Fruit fly (Drosophila melanogaster) whole organism, wandering third instar larva: ENCODE measurements around the gene CG7650.

Experiments used
- Abd-B ChIP-seq: fragments of >200 bp; optimal IDR thresholded peaks from 2 replicates; lab custom pipeline; 2017; ENCODE audit warnings: missing biosample characterization, missing genetic modification characterization
- CG32264 ChIP-seq: fragments of 200-800 bp; sonication (Bioruptor generic); optimal IDR thresholded peaks from 2 replicates; lab custom pipeline; 2016; ENCODE audit warnings: missing biosample characterization, missing genetic modification characterization
- CG9705 ChIP-seq: fragments of 200-800 bp; sonication (Bioruptor generic); optimal IDR thresholded peaks from 2 replicates; lab custom pipeline; 2018; ENCODE audit warnings: missing biosample characterization, mild to moderate bottlenecking, missing genetic modification characterization
- CrebA ChIP-seq: fragments of 200-800 bp; sonication (Bioruptor generic); optimal IDR thresholded peaks from 2 replicates; lab custom pipeline; 2016; ENCODE audit warnings: missing biosample characterization, mild to moderate bottlenecking, missing genetic modification characterization, borderline replicate concordance
- Dfd ChIP-seq: fragments of >200 bp; optimal IDR thresholded peaks from 2 replicates; lab custom pipeline; 2017; ENCODE audit warnings: missing biosample characterization, missing genetic modification characterization
- Dif ChIP-seq: fragments of 200-275, 200-300 bp; sonication (Bioruptor generic); optimal IDR thresholded peaks from 2 replicates; lab custom pipeline; 2018; ENCODE audit warnings: missing biosample characterization, missing genetic modification characterization; ENCODE audit not compliant: partially characterized antibody
- GATAd ChIP-seq: sonication (Bioruptor generic); optimal IDR thresholded peaks from 2 replicates; lab custom pipeline; 2016; ENCODE audit warnings: missing biosample characterization, missing genetic modification characterization
- HLH106 ChIP-seq: fragments of 200-800 bp; optimal IDR thresholded peaks from 3 replicates; lab custom pipeline; 2019; ENCODE audit warnings: missing biosample characterization, mild to moderate bottlenecking, missing genetic modification characterization, moderate library complexity
- Hnf4 ChIP-seq: fragments of 200-800 bp; sonication (Bioruptor generic); optimal IDR thresholded peaks from 2 replicates; lab custom pipeline; 2016; ENCODE audit warnings: missing biosample characterization, mild to moderate bottlenecking, missing genetic modification characterization
- Hr78 ChIP-seq: fragments of >200 bp; optimal IDR thresholded peaks from 2 replicates; lab custom pipeline; 2017; ENCODE audit warnings: missing biosample characterization, missing genetic modification characterization
- Hr83 ChIP-seq: fragments of 200-300 bp; sonication (Bioruptor generic); optimal IDR thresholded peaks from 2 replicates; lab custom pipeline; 2016; ENCODE audit warnings: missing biosample characterization, mild to moderate bottlenecking, missing genetic modification characterization, moderate library complexity; ENCODE audit not compliant: poor library complexity, severe bottlenecking
- Jra ChIP-seq: sonication (Bioruptor generic); optimal IDR thresholded peaks from 2 replicates; lab custom pipeline; 2016; ENCODE audit warnings: missing biosample characterization, missing genetic modification characterization
- Mio ChIP-seq: sonication (Bioruptor generic); optimal IDR thresholded peaks from 2 replicates; lab custom pipeline; 2016; ENCODE audit warnings: missing biosample characterization, missing genetic modification characterization
- Myc ChIP-seq: fragments of >200 bp; optimal IDR thresholded peaks from 2 replicates; lab custom pipeline; 2017
- N ChIP-seq: fragments of >200 bp; optimal IDR thresholded peaks from 2 replicates; lab custom pipeline; 2018; ENCODE audit warnings: missing biosample characterization, missing external identifiers, missing genetic modification characterization
- OdsH ChIP-seq: fragments of 200-800 bp; sonication (Bioruptor generic); optimal IDR thresholded peaks from 2 replicates; lab custom pipeline; 2016; ENCODE audit warnings: missing biosample characterization, mild to moderate bottlenecking, missing genetic modification characterization
- Rel ChIP-seq, 2 experiments: fragments of 200-800 bp; sonication (Bioruptor generic) in 1 of 2; optimal IDR thresholded peaks; 2 replicates in 1 of 2; 3 replicates in 1 of 2; lab custom pipeline; 2016 to 2019; ENCODE audit warnings: mild to moderate bottlenecking in 2 of 2, missing biosample characterization in 2 of 2, missing genetic modification characterization in 2 of 2, moderate library complexity in 1 of 2
- Sp1 ChIP-seq: fragments of 200-800 bp; sonication (Bioruptor generic); optimal IDR thresholded peaks from 3 replicates; lab custom pipeline; 2019; ENCODE audit warnings: missing biosample characterization, mild to moderate bottlenecking, missing genetic modification characterization, moderate library complexity
- Vsx2 ChIP-seq: fragments of 200-300, 225-300 bp; sonication (Bioruptor generic); optimal IDR thresholded peaks from 2 replicates; lab custom pipeline; 2018; ENCODE audit warnings: missing biosample characterization, missing genetic modification characterization; ENCODE audit not compliant: partially characterized antibody
- br ChIP-seq: fragments of 200-800 bp; sonication (Bioruptor generic); optimal IDR thresholded peaks from 2 replicates; lab custom pipeline; 2016; ENCODE audit warnings: missing biosample characterization, missing genetic modification characterization
- brk ChIP-seq: fragments of 200-800 bp; sonication (Bioruptor generic); optimal IDR thresholded peaks from 2 replicates; lab custom pipeline; 2016; ENCODE audit warnings: missing biosample characterization, mild to moderate bottlenecking, missing genetic modification characterization
- dl ChIP-seq, 2 experiments: fragments of 175-275, 200-275 bp in 1 of 2; fragments of 200-275 bp in 1 of 2; sonication (Bioruptor generic); optimal IDR thresholded peaks; lab custom pipeline; 2018; ENCODE audit warnings: mild to moderate bottlenecking in 2 of 2, missing biosample characterization in 2 of 2, missing genetic modification characterization in 2 of 2, moderate library complexity in 2 of 2; ENCODE audit not compliant: partially characterized antibody in 2 of 2, insufficient read depth in 1 of 2
- dmrt93B ChIP-seq: fragments of 200-800 bp; sonication (Bioruptor generic); optimal IDR thresholded peaks from 2 replicates; lab custom pipeline; 2018; ENCODE audit warnings: missing biosample characterization, mild to moderate bottlenecking, missing genetic modification characterization
- dsf ChIP-seq: sonication (Bioruptor generic); optimal IDR thresholded peaks from 2 replicates; lab custom pipeline; 2016; ENCODE audit warnings: missing biosample characterization, missing genetic modification characterization, borderline replicate concordance
- ey ChIP-seq: fragments of 200-800 bp; sonication (Bioruptor generic); optimal IDR thresholded peaks from 2 replicates; lab custom pipeline; 2016; ENCODE audit warnings: missing biosample characterization, missing genetic modification characterization
- foxo ChIP-seq, 2 experiments: fragments of 200-800 bp; sonication (Bioruptor generic); optimal IDR thresholded peaks; 2 replicates in 1 of 2; 3 replicates in 1 of 2; lab custom pipeline; 2016 to 2017; ENCODE audit warnings: missing biosample characterization in 2 of 2, missing genetic modification characterization in 2 of 2
- fru ChIP-seq: fragments of 200-800 bp; sonication (Bioruptor generic); optimal IDR thresholded peaks from 3 replicates; lab custom pipeline; 2016; ENCODE audit warnings: missing biosample characterization, mild to moderate bottlenecking, missing genetic modification characterization
- h ChIP-seq: fragments of 200-800 bp; sonication (Bioruptor generic); optimal IDR thresholded peaks from 3 replicates; lab custom pipeline; 2016; ENCODE audit warnings: missing biosample characterization, mild to moderate bottlenecking, missing genetic modification characterization
- jim ChIP-seq: fragments of 175-275, 200-325 bp; sonication (Bioruptor generic); optimal IDR thresholded peaks from 2 replicates; lab custom pipeline; 2016; ENCODE audit warnings: missing biosample characterization, mild to moderate bottlenecking, missing genetic modification characterization
- lola ChIP-seq: fragments of >200 bp; optimal IDR thresholded peaks from 2 replicates; lab custom pipeline; 2017; ENCODE audit warnings: missing biosample characterization, missing genetic modification characterization
- pan ChIP-seq: fragments of >200 bp; optimal IDR thresholded peaks from 2 replicates; lab custom pipeline; 2017
- psq ChIP-seq: fragments of 200-800 bp; sonication (Bioruptor generic); optimal IDR thresholded peaks from 3 replicates; lab custom pipeline; 2017; ENCODE audit warnings: missing biosample characterization, mild to moderate bottlenecking, missing genetic modification characterization, moderate library complexity
- rgr ChIP-seq: fragments of 200-800 bp; sonication (Bioruptor generic); optimal IDR thresholded peaks from 3 replicates; lab custom pipeline; 2016; ENCODE audit warnings: missing biosample characterization, mild to moderate bottlenecking, missing genetic modification characterization
- sage ChIP-seq: fragments of 200-800 bp; sonication (Bioruptor generic); optimal IDR thresholded peaks from 2 replicates; lab custom pipeline; 2016; ENCODE audit warnings: missing biosample characterization, mild to moderate bottlenecking, missing genetic modification characterization
- sv ChIP-seq: fragments of 200-800 bp; sonication (Bioruptor generic); optimal IDR thresholded peaks from 3 replicates; lab custom pipeline; 2016; ENCODE audit warnings: missing biosample characterization, missing genetic modification characterization
- tai ChIP-seq: sonication (Bioruptor generic); optimal IDR thresholded peaks from 2 replicates; lab custom pipeline; 2016; ENCODE audit warnings: missing biosample characterization, missing genetic modification characterization
- usp ChIP-seq: fragments of >200 bp; optimal IDR thresholded peaks from 2 replicates; lab custom pipeline; 2017; ENCODE audit warnings: missing biosample characterization, missing genetic modification characterization
- woc ChIP-seq: sonication (Bioruptor generic); optimal IDR thresholded peaks from 2 replicates; lab custom pipeline; 2016; ENCODE audit warnings: missing biosample characterization, mild to moderate bottlenecking, missing genetic modification characterization

The CG7650 gene

dm6 chr3L:15641590-15642019, 31.4 kb upstream of the CG7650 start (continued):
- no peak for TF ChIP-seq OdsH
- TF ChIP-seq GATAd (GFP tag; lab: Kevin White, UChicago) = no peak
- peak; percentile 20 for TF ChIP-seq br (GFP tag; lab: Kevin White, UChicago)
- TF ChIP-seq rgr (GFP tag; lab: Kevin White, UChicago) = no peak
- TF ChIP-seq Rel (GFP tag; optimal IDR thresholded peaks at IDR 0.05; lab: Kevin White, UChicago) = no peak
- TF ChIP-seq Rel (tag; optimal IDR thresholded peaks at IDR 0.05; lab: Kevin White, UChicago) = no peak
- no peak for TF ChIP-seq Mio (GFP tag; lab: Kevin White, UChicago)
- TF ChIP-seq, all 38 proteins: peak for 6

dm6 chr3L:15639978-15640377, 29.8 kb upstream of the CG7650 start:
- no peak for TF ChIP-seq Abd-B (GFP tag; lab: Kevin White, UChicago)
- TF ChIP-seq, all 38 proteins: peak for 0

- TF ChIP-seq Hr83 (GFP tag; lab: Kevin White, UChicago) = no peak
- no peak for TF ChIP-seq N
- TF ChIP-seq Hnf4 (GFP tag; lab: Kevin White, UChicago) = no peak
- TF ChIP-seq rgr (GFP tag; lab: Kevin White, UChicago) = no peak
- no peak for TF ChIP-seq dmrt93B (GFP tag; lab: Kevin White, UChicago)
- no peak for TF ChIP-seq GATAd (GFP tag; lab: Kevin White, UChicago)
- no peak for TF ChIP-seq sage (GFP tag; lab: Kevin White, UChicago)
- TF ChIP-seq fru (GFP tag; lab: Kevin White, UChicago) = no peak
- no peak for TF ChIP-seq lola
- no peak for TF ChIP-seq woc (GFP tag; lab: Kevin White, UChicago)
Observed at dm6 chr3L:15638524-15638923, 28.3 kb upstream of the CG7650 start.

DNA sequence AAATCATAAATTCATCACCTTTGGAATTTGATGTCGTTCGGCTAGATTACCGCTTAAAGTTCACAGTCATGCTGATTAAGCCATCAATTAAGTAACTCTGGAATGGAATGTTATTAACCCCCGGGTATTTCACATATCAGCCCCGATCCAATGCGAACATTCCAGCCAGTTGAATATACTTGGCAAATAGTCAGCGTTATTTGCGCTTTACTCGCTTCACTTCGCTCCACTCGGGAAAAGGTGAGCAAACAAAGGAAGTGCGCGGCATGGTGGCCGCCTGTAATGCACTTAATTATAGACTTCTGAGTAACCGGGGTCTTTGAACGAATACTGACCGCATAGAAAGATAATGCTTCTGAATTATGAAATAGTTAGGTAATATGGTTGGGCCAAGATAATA, 27.4 kb upstream of the CG7650 start:
- TF ChIP-seq N = no peak
- TF ChIP-seq dl (GFP tag; optimal IDR thresholded peaks at IDR 0.05; lab: Kevin White, UChicago; ENCODE audit: insufficient read depth in 1 of 2, partially characterized antibody in 2 of 2) = no peak
- TF ChIP-seq woc (GFP tag; lab: Kevin White, UChicago) = no peak
- no peak for TF ChIP-seq pan (lab: Kevin White, UChicago)
- TF ChIP-seq Myc = no peak
- no peak for TF ChIP-seq Dif
- no peak for TF ChIP-seq Rel (GFP tag; optimal IDR thresholded peaks at IDR 0.05; lab: Kevin White, UChicago)
- peak; percentile 42 for TF ChIP-seq Rel (tag; optimal IDR thresholded peaks at IDR 0.05; lab: Kevin White, UChicago)
- peak; percentile 35 for TF ChIP-seq tai (GFP tag; lab: Kevin White, UChicago)
- TF ChIP-seq HLH106 (tag; lab: Kevin White, UChicago) = no peak
- peak; percentile 11 for TF ChIP-seq jim
- TF ChIP-seq CG32264 = no peak
- TF ChIP-seq usp (GFP tag; lab: Kevin White, UChicago) = no peak
- peak; percentile 76 for TF ChIP-seq h
- no peak for TF ChIP-seq dmrt93B (GFP tag; lab: Kevin White, UChicago)
- TF ChIP-seq ey = no peak
- TF ChIP-seq Hnf4 (GFP tag; lab: Kevin White, UChicago) = peak; percentile 49
- TF ChIP-seq Mio (GFP tag; lab: Kevin White, UChicago) = no peak
- no peak for TF ChIP-seq Hr78 (GFP tag; lab: Kevin White, UChicago)
- TF ChIP-seq sage (GFP tag; lab: Kevin White, UChicago) = no peak
- no peak for TF ChIP-seq psq (GFP tag; lab: Kevin White, UChicago)
- TF ChIP-seq CG9705 (GFP tag; lab: Kevin White, UChicago) = no peak
- no peak for TF ChIP-seq lola
- TF ChIP-seq br (GFP tag; lab: Kevin White, UChicago) = peak; percentile 39
- peak; percentile 11 for TF ChIP-seq Jra
- no peak for TF ChIP-seq Vsx2 (GFP tag; lab: Kevin White, UChicago)
- peak; percentile 65 for TF ChIP-seq rgr (GFP tag; lab: Kevin White, UChicago)
- TF ChIP-seq foxo (GFP tag; optimal IDR thresholded peaks at IDR 0.05; lab: Kevin White, UChicago) = peak in 1 of 2 experiments; percentile 21
- no peak for TF ChIP-seq Sp1
- peak; percentile 92 for TF ChIP-seq Hr83 (GFP tag; lab: Kevin White, UChicago)
- peak; percentile 47 for TF ChIP-seq fru (GFP tag; lab: Kevin White, UChicago)
- no peak for TF ChIP-seq Dfd
- no peak for TF ChIP-seq CrebA
- TF ChIP-seq GATAd (GFP tag; lab: Kevin White, UChicago) = no peak
- peak; percentile 48 for TF ChIP-seq OdsH
- TF ChIP-seq dsf (GFP tag; lab: Kevin White, UChicago) = no peak
- TF ChIP-seq brk (GFP tag; lab: Kevin White, UChicago) = peak; percentile 22
- TF ChIP-seq Abd-B (GFP tag; lab: Kevin White, UChicago) = no peak
- no peak for TF ChIP-seq sv
